Worm (Caenorhabditis elegans) whole organism, L1 larva: Measurements from ENCODE around the gene hda-2.

Experiments used
- C04F5.9 ChIP-seq: sonication (generic microtip); optimal IDR thresholded peaks from 2 replicates; lab custom pipeline; 2016; ENCODE audit warnings: missing genetic modification characterization, missing compliant biosample characterization
- C16A3.4 ChIP-seq: fragments of 150-350 bp; optimal IDR thresholded peaks from 2 replicates; lab custom pipeline; 2014; ENCODE audit warnings: missing biosample characterization, missing genetic modification characterization
- F16B12.6 ChIP-seq: fragments of 150-350 bp; optimal IDR thresholded peaks from 2 replicates; lab custom pipeline; 2014; ENCODE audit warnings: missing biosample characterization, missing genetic modification characterization
- aly-2 ChIP-seq: fragments of 150-350 bp; optimal IDR thresholded peaks from 2 replicates; lab custom pipeline; 2014; ENCODE audit warnings: missing biosample characterization, missing genetic modification characterization
- ama-1 ChIP-seq: fragments of 150-350 bp; optimal IDR thresholded peaks from 2 replicates; lab custom pipeline; 2014
- ces-1 ChIP-seq: fragments of 150-350 bp; optimal IDR thresholded peaks from 2 replicates; lab custom pipeline; 2014; ENCODE audit warnings: missing biosample characterization, missing genetic modification reagents, missing genetic modification characterization
- dpl-1 ChIP-seq, 3 experiments: fragments of 150-350 bp in 2 of 3; sonication (generic microtip) in 1 of 3; optimal IDR thresholded peaks; 2 replicates each; lab custom pipeline; 2014 to 2017; ENCODE audit warnings: missing biosample characterization in 3 of 3, missing genetic modification characterization in 3 of 3, missing genetic modification reagents in 3 of 3
- efl-3 ChIP-seq: fragments of 200-800 bp; sonication (Bioruptor generic); optimal IDR thresholded peaks from 2 replicates; lab custom pipeline; 2018; ENCODE audit warnings: mild to moderate bottlenecking, missing genetic modification characterization, missing compliant biosample characterization
- egl-27 ChIP-seq, 2 experiments: fragments of 150-350 bp in 1 of 2; sonication (generic microtip); optimal IDR thresholded peaks; 3 replicates each; lab custom pipeline; 2017 to 2018; ENCODE audit warnings: missing biosample characterization in 2 of 2, missing genetic modification characterization in 2 of 2, missing genetic modification reagents in 2 of 2
- elt-3 ChIP-seq, 6 experiments: fragments of 150-350 bp in 1 of 6; sonication (generic microtip); optimal IDR thresholded peaks; 2 replicates each; lab custom pipeline; 2017 to 2018; ENCODE audit warnings: missing biosample characterization in 6 of 6, missing genetic modification characterization in 6 of 6, inconsistent platforms in 1 of 6
- ets-5 ChIP-seq: fragments of 200-800 bp; sonication (Bioruptor generic); IDR thresholded peaks from 2 replicates; pipeline ENCODE4 v1.3.6; 2022; ENCODE audit warnings: missing genetic modification characterization, missing compliant biosample characterization
- fkh-4 ChIP-seq: sonication (generic microtip); optimal IDR thresholded peaks from 2 replicates; lab custom pipeline; 2016; ENCODE audit warnings: missing compliant biosample characterization, missing genetic modification characterization, borderline replicate concordance
- fkh-8 ChIP-seq: sonication (generic microtip); optimal IDR thresholded peaks from 2 replicates; lab custom pipeline; 2016; ENCODE audit warnings: mild to moderate bottlenecking, missing genetic modification characterization, missing compliant biosample characterization
- fos-1 ChIP-seq: fragments of 150-350 bp; optimal IDR thresholded peaks from 2 replicates; lab custom pipeline; 2014; ENCODE audit warnings: missing biosample characterization, missing genetic modification characterization
- hlh-17 ChIP-seq: fragments of 200-800 bp; sonication (Bioruptor generic); optimal IDR thresholded peaks from 2 replicates; lab custom pipeline; 2018; ENCODE audit warnings: missing genetic modification characterization, mild to moderate bottlenecking, missing compliant biosample characterization, moderate library complexity, borderline replicate concordance
- irx-1 ChIP-seq: sonication (generic microtip); optimal IDR thresholded peaks from 2 replicates; lab custom pipeline; 2016; ENCODE audit warnings: missing genetic modification characterization, missing compliant biosample characterization
- lin-14 ChIP-seq: fragments of 200-800 bp; sonication (Bioruptor generic); optimal IDR thresholded peaks from 2 replicates; lab custom pipeline; 2018; ENCODE audit warnings: mild to moderate bottlenecking, missing genetic modification characterization, moderate library complexity, missing compliant biosample characterization
- lin-35 ChIP-seq, 2 experiments: fragments of 150-350 bp; optimal IDR thresholded peaks; 2 replicates each; lab custom pipeline; 2014; ENCODE audit warnings: missing biosample characterization in 2 of 2, missing genetic modification characterization in 2 of 2, missing genetic modification reagents in 2 of 2
- lin-39 ChIP-seq: fragments of 150-350 bp; optimal IDR thresholded peaks from 2 replicates; lab custom pipeline; 2014; ENCODE audit warnings: missing biosample characterization, missing genetic modification reagents, missing genetic modification characterization
- lir-3 ChIP-seq: sonication (generic microtip); optimal IDR thresholded peaks from 2 replicates; lab custom pipeline; 2016; ENCODE audit warnings: mild to moderate bottlenecking, missing genetic modification characterization, moderate library complexity, missing compliant biosample characterization; ENCODE audit not compliant: poor library complexity
- lsy-2 ChIP-seq, 2 experiments: fragments of 150-350 bp; optimal IDR thresholded peaks; 2 replicates each; lab custom pipeline; 2014; ENCODE audit warnings: missing biosample characterization in 2 of 2, missing genetic modification characterization in 2 of 2
- mdl-1 ChIP-seq, 2 experiments: fragments of 150-350 bp; optimal IDR thresholded peaks; 2 replicates each; lab custom pipeline; 2014 to 2017; ENCODE audit warnings: missing biosample characterization in 2 of 2, missing genetic modification characterization in 2 of 2, inconsistent platforms in 1 of 2
- mep-1 ChIP-seq: fragments of 150-350 bp; optimal IDR thresholded peaks from 2 replicates; lab custom pipeline; 2014; ENCODE audit warnings: missing biosample characterization, missing genetic modification characterization
- nhr-20 ChIP-seq: sonication (generic microtip); optimal IDR thresholded peaks from 2 replicates; lab custom pipeline; 2016; ENCODE audit warnings: mild to moderate bottlenecking, missing genetic modification characterization, missing compliant biosample characterization
- nhr-237 ChIP-seq: fragments of 150-350 bp; optimal IDR thresholded peaks from 2 replicates; lab custom pipeline; 2014; ENCODE audit warnings: missing biosample characterization, missing genetic modification characterization
- nhr-47 ChIP-seq: sonication (generic microtip); optimal IDR thresholded peaks from 2 replicates; lab custom pipeline; 2016; ENCODE audit warnings: mild to moderate bottlenecking, missing genetic modification characterization, moderate library complexity, missing compliant biosample characterization
- nhr-71 ChIP-seq: sonication (generic microtip); optimal IDR thresholded peaks from 2 replicates; lab custom pipeline; 2016; ENCODE audit warnings: mild to moderate bottlenecking, missing genetic modification characterization, moderate library complexity, missing compliant biosample characterization
- nhr-77 ChIP-seq: fragments of 150-350 bp; optimal IDR thresholded peaks from 2 replicates; lab custom pipeline; 2014; ENCODE audit warnings: missing biosample characterization, missing genetic modification characterization
- nhr-84 ChIP-seq: sonication (generic microtip); optimal IDR thresholded peaks from 2 replicates; lab custom pipeline; 2017; ENCODE audit warnings: missing biosample characterization, missing genetic modification characterization
- nhr-85 ChIP-seq: sonication (generic microtip); peaks from one replicate; lab custom pipeline; 2016; ENCODE audit warnings: missing genetic modification characterization, inconsistent platforms, missing compliant biosample characterization
- pag-3 ChIP-seq: sonication (generic microtip); optimal IDR thresholded peaks from 2 replicates; lab custom pipeline; 2017; ENCODE audit warnings: missing genetic modification characterization, mild to moderate bottlenecking, missing compliant biosample characterization, antibody characterized with exemption, borderline replicate concordance; ENCODE audit not compliant: insufficient read depth
- pax-3 ChIP-seq: fragments of 200-800 bp; sonication (Bioruptor generic); optimal IDR thresholded peaks from 2 replicates; lab custom pipeline; 2018; ENCODE audit warnings: mild to moderate bottlenecking, missing genetic modification characterization, moderate library complexity, missing compliant biosample characterization
- snpc-4 ChIP-seq: fragments of 150-350 bp; optimal IDR thresholded peaks from 2 replicates; lab custom pipeline; 2014; ENCODE audit warnings: missing biosample characterization, missing genetic modification characterization
- snu-23 ChIP-seq: sonication (generic microtip); optimal IDR thresholded peaks from 2 replicates; lab custom pipeline; 2016; ENCODE audit warnings: missing genetic modification characterization, missing compliant biosample characterization
- sptf-1 ChIP-seq: fragments of 150-350 bp; optimal IDR thresholded peaks from 2 replicates; lab custom pipeline; 2014; ENCODE audit warnings: missing biosample characterization, missing genetic modification characterization
- tbx-2 ChIP-seq: sonication (generic microtip); optimal IDR thresholded peaks from 2 replicates; lab custom pipeline; 2016; ENCODE audit warnings: missing genetic modification characterization, missing compliant biosample characterization
- unc-130 ChIP-seq: fragments of 150-350 bp; optimal IDR thresholded peaks from 2 replicates; lab custom pipeline; 2017; ENCODE audit warnings: missing biosample characterization, missing genetic modification characterization, inconsistent platforms
- unc-86 ChIP-seq: sonication (generic microtip); optimal IDR thresholded peaks from 2 replicates; lab custom pipeline; 2016; ENCODE audit warnings: missing genetic modification characterization, missing compliant biosample characterization
- unc-98 ChIP-seq: fragments of 200-800 bp; sonication (Bioruptor generic); IDR thresholded peaks from 2 replicates; pipeline ENCODE4 v1.3.6; 2022; ENCODE audit warnings: missing genetic modification characterization, missing compliant biosample characterization
- xbp-1 ChIP-seq: sonication (generic microtip); optimal IDR thresholded peaks from 2 replicates; lab custom pipeline; 2016; ENCODE audit warnings: missing genetic modification characterization, missing compliant biosample characterization
- ztf-4 ChIP-seq: fragments of 150-350 bp; optimal IDR thresholded peaks from 2 replicates; lab custom pipeline; 2014; ENCODE audit warnings: missing biosample characterization, missing genetic modification characterization

Gene hda-2

DNA sequence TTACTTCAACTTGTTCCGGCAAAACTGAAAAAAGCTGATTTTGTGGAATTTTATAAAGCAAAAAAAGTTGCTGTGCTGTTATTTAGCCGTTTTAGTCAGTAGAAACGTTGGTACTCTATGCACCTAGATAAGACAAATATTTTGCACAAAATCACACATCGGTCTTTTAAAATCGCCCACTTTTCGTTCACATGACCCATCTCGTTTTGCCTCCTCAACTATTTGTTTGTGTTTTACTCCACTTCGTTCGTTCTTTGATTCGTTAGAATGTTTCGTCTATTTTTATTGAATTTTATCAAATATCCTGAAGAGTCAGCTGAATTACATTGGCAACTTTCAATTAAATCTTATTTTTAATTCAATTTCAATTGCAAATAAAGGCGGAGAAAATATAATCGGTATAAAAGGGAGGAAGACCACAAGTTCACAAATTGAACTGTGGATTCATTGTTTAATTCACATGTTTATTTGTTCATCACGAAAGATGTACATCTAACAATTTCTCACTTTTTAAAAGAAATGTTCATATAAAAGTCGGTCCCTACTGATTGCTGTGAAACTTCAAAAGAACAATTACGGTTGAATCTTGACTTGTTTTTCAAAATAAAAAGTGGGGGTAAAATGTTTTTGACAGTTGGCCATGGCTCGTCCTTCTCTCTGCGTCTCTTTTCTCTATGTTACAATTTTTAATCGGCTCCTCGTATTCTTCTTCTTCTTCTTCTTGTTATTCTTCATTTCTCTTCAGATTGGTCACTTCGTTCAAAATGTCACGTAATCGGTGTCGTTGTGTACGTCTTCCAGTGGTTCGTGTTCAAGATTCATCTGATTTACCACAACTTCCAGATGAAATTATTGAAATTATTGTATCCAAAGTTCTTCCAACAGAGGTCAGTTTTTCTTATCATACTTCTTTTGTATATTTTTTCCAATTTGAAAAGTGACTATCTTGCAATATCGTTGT, 10.0 kb downstream of the hda-2 start, which contains the start of gene DH11.2 (continued):
- no peak for TF ChIP-seq fkh-4 (tag; lab: Kevin White, UChicago)
- no peak for TF ChIP-seq ztf-4 (tag; lab: Kevin White, UChicago)
- peak; percentile 39 for TF ChIP-seq snu-23
- TF ChIP-seq aly-2 (tag; lab: Kevin White, UChicago), result no peak
- TF ChIP-seq lir-3 (tag; lab: Kevin White, UChicago), result peak; percentile 27
- TF ChIP-seq pag-3, result no peak
- peak; percentile 1 to 43 for TF ChIP-seq lin-35 (GFP tag; optimal IDR thresholded peaks at IDR 0.05; lab: Kevin White, UChicago)
- TF ChIP-seq nhr-47 (tag; lab: Kevin White, UChicago), result no peak
- no peak for TF ChIP-seq irx-1
- no peak for TF ChIP-seq F16B12.6 (tag; lab: Kevin White, UChicago)
- TF ChIP-seq C04F5.9 (tag; lab: Kevin White, UChicago), result no peak
- TF ChIP-seq ama-1 (lab: Kevin White, UChicago), result no peak
- peak; percentile 37 for TF ChIP-seq mep-1 (tag; lab: Kevin White, UChicago)
- TF ChIP-seq ces-1 (GFP tag; lab: Kevin White, UChicago), result no peak
- no peak for TF ChIP-seq fkh-8 (tag; lab: Kevin White, UChicago)
- TF ChIP-seq nhr-71 (tag; lab: Kevin White, UChicago), result peak; percentile 73
- no peak for TF ChIP-seq sptf-1 (tag; lab: Kevin White, UChicago)
- no peak for TF ChIP-seq hlh-17
- no peak for TF ChIP-seq egl-27 (tag; optimal IDR thresholded peaks at IDR 0.05; lab: Kevin White, UChicago)
- TF ChIP-seq elt-3 (tag; optimal IDR thresholded peaks at IDR 0.05; lab: Kevin White, UChicago), result peak in 1 of 6 experiments; percentile 56
- TF ChIP-seq snpc-4, result no peak
- TF ChIP-seq ets-5 (GFP tag; lab: Robert Waterston, UW), result no peak
- no peak for TF ChIP-seq pax-3 (tag; lab: Kevin White, UChicago)
- no peak for TF ChIP-seq fos-1 (tag; lab: Kevin White, UChicago)
- TF ChIP-seq efl-3, result no peak
- peak in 1 of 2 experiments; percentile 1 for TF ChIP-seq lsy-2 (tag; optimal IDR thresholded peaks at IDR 0.05; lab: Kevin White, UChicago)
- TF ChIP-seq nhr-85 (tag; lab: Kevin White, UChicago), result peak; percentile 74
- TF ChIP-seq C16A3.4, result peak; percentile 44
- TF ChIP-seq xbp-1, result no peak
- TF ChIP-seq lin-39 (tag; lab: Kevin White, UChicago), result no peak
- peak; percentile 65 for TF ChIP-seq nhr-20

DNA sequence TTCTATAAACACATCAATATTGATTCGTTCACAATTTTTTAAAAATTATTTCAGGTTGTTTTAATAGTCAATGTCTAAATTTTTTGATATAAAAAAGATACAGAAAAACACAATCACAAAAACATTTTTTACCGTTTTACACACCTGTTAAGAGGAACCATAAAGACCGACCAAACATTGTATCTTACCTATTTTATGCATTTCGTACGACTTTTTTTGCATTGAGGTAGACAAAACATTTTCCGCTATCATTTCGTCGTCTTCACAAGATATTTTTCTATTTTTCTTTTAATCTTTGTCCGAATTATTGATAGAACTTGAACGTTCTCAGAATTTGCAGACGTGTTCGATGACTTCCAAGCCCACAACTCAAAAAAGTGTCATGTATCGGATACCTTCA, 14.0 kb downstream of the hda-2 start, which contains the start of gene glna-2:
glna-2 (plus strand) TSS at position 301 of the 400 bp plus-strand sequence.
- TF ChIP-seq unc-98 (GFP tag; lab: Robert Waterston, UW), result no peak
- TF ChIP-seq snpc-4, result no peak
- no peak for TF ChIP-seq hlh-17
- TF ChIP-seq nhr-84 (tag; lab: Kevin White, UChicago), result no peak
- TF ChIP-seq ets-5 (GFP tag; lab: Robert Waterston, UW), result no peak
- no peak for TF ChIP-seq lir-3 (tag; lab: Kevin White, UChicago)
- TF ChIP-seq mdl-1 (tag; optimal IDR thresholded peaks at IDR 0.05; lab: Kevin White, UChicago), result no peak
- TF ChIP-seq nhr-237, result no peak
- no peak for TF ChIP-seq unc-130 (tag; lab: Kevin White, UChicago)
- no peak for TF ChIP-seq efl-3
- TF ChIP-seq egl-27 (tag; optimal IDR thresholded peaks at IDR 0.05; lab: Kevin White, UChicago), result no peak
- TF ChIP-seq unc-86 (tag; lab: Kevin White, UChicago), result no peak
- no peak for TF ChIP-seq nhr-85 (tag; lab: Kevin White, UChicago)
- TF ChIP-seq tbx-2 (tag; lab: Kevin White, UChicago), result no peak
- TF ChIP-seq dpl-1 (GFP tag; optimal IDR thresholded peaks at IDR 0.05; lab: Kevin White, UChicago), result no peak
- TF ChIP-seq lin-14 (GFP tag; lab: Kevin White, UChicago), result no peak
- no peak for TF ChIP-seq nhr-77 (tag; lab: Kevin White, UChicago)
- TF ChIP-seq ces-1 (GFP tag; lab: Kevin White, UChicago), result no peak
- TF ChIP-seq aly-2 (tag; lab: Kevin White, UChicago), result no peak
